Worm (Caenorhabditis elegans) whole organism, midembryonic: ENCODE results near the gene T01D3.3.

Source experiments
- T22C8.4 ChIP-seq: fragments of 200-800 bp; sonication (Bioruptor generic); IDR thresholded peaks from 2 replicates; pipeline ENCODE4 v1.3.6; 2022; ENCODE audit warnings: missing genetic modification characterization, missing compliant biosample characterization
- cog-1 ChIP-seq: sonication (generic microtip); optimal IDR thresholded peaks from 2 replicates; lab custom pipeline; 2016; ENCODE audit warnings: missing genetic modification characterization, missing compliant biosample characterization
- flt-1 ChIP-seq: fragments of 200-800 bp; sonication (Bioruptor generic); IDR thresholded peaks from 2 replicates; pipeline ENCODE4 v1.3.6; 2022; ENCODE audit warnings: missing genetic modification characterization, missing compliant biosample characterization
- klf-2 ChIP-seq: fragments of 200-800 bp; sonication (Bioruptor generic); conservative IDR thresholded peaks from 2 replicates; pipeline ENCODE4 v1.3.6; 2022; ENCODE audit warnings: missing genetic modification reagents, missing genetic modification characterization, missing compliant biosample characterization
- med-1 ChIP-seq: sonication (generic microtip); optimal IDR thresholded peaks from 2 replicates; lab custom pipeline; 2017; ENCODE audit warnings: missing genetic modification characterization, mild to moderate bottlenecking, missing compliant biosample characterization, antibody characterized with exemption, missing genetic modification reagents; ENCODE audit not compliant: insufficient read depth
- ref-1 ChIP-seq: fragments of 200-800 bp; sonication (Bioruptor generic); conservative IDR thresholded peaks from 2 replicates; pipeline ENCODE4 v1.3.6; 2022; ENCODE audit warnings: missing genetic modification reagents, missing genetic modification characterization, missing compliant biosample characterization
- tab-1 ChIP-seq: fragments of 200-800 bp; sonication (Bioruptor generic); IDR thresholded peaks from 2 replicates; pipeline ENCODE4 v1.3.6; 2022; ENCODE audit warnings: missing genetic modification characterization, missing compliant biosample characterization
- ztf-23 ChIP-seq: fragments of 200-800 bp; sonication (Bioruptor generic); IDR thresholded peaks from 2 replicates; pipeline ENCODE4 v1.3.6; 2022; ENCODE audit warnings: missing genetic modification reagents, missing genetic modification characterization, missing compliant biosample characterization
- ztf-29 ChIP-seq: fragments of 200-800 bp; sonication (Bioruptor generic); IDR thresholded peaks from 2 replicates; pipeline ENCODE4 v1.3.6; 2022; ENCODE audit warnings: missing genetic modification reagents, missing genetic modification characterization, missing compliant biosample characterization

Gene T01D3.3

ce11 chrV:13724781-13725180 is 20.7 kb downstream of the T01D3.3 start, which contains the start of gene F35E12.2:
F35E12.2 (minus strand) TSS chrV:13724881.
- TF ChIP-seq cog-1 (tag; lab: Kevin White, UChicago) (no peak), T22C8.4 (GFP tag; lab: Robert Waterston, UW) (no peak), klf-2 (GFP tag; lab: Robert Waterston, UW) (no peak), ztf-29 (GFP tag; lab: Robert Waterston, UW) (no peak), tab-1 (GFP tag; lab: Robert Waterston, UW) (no peak), ref-1 (no peak), med-1 (GFP tag; lab: Kevin White, UChicago) (no peak), flt-1 (no peak), ztf-23 (GFP tag; lab: Robert Waterston, UW) (no peak)

- TF ChIP-seq klf-2 (GFP tag; lab: Robert Waterston, UW) (no peak), ref-1 (no peak), cog-1 (tag; lab: Kevin White, UChicago) (no peak), ztf-29 (GFP tag; lab: Robert Waterston, UW) (no peak), ztf-23 (GFP tag; lab: Robert Waterston, UW) (no peak), flt-1 (no peak), tab-1 (GFP tag; lab: Robert Waterston, UW) (no peak), med-1 (GFP tag; lab: Kevin White, UChicago) (no peak), T22C8.4 (GFP tag; lab: Robert Waterston, UW) (no peak)
Measured at ce11 chrV:13725574-13725973, 21.5 kb downstream of the T01D3.3 start, which contains the start of gene fbxa-181. fbxa-181 (plus strand) TSS chrV:13725874.

- no peak for TF ChIP-seq ztf-23 (GFP tag; lab: Robert Waterston, UW)
- TF ChIP-seq cog-1 (tag; lab: Kevin White, UChicago): no peak
- no peak for TF ChIP-seq ztf-29 (GFP tag; lab: Robert Waterston, UW)
- no peak for TF ChIP-seq med-1 (GFP tag; lab: Kevin White, UChicago)
- TF ChIP-seq ref-1: no peak
- TF ChIP-seq tab-1 (GFP tag; lab: Robert Waterston, UW): no peak
- TF ChIP-seq T22C8.4 (GFP tag; lab: Robert Waterston, UW): no peak
- no peak for TF ChIP-seq flt-1
- TF ChIP-seq klf-2 (GFP tag; lab: Robert Waterston, UW): no peak
Measured at ce11 chrV:13730762-13731161, 26.7 kb downstream of the T01D3.3 start, which contains the start of gene dct-17. dct-17 (minus strand) TSS chrV:13730784.

ce11 chrV:13736147-13736546 is 32.1 kb downstream of the T01D3.3 start, which contains the start of gene F35E12.6:
F35E12.6 (minus strand) TSS chrV:13736247.
- no peak for TF ChIP-seq klf-2 (GFP tag; lab: Robert Waterston, UW)
- TF ChIP-seq T22C8.4 (GFP tag; lab: Robert Waterston, UW): no peak
- TF ChIP-seq flt-1: no peak
- no peak for TF ChIP-seq tab-1 (GFP tag; lab: Robert Waterston, UW)
- no peak for TF ChIP-seq ztf-23 (GFP tag; lab: Robert Waterston, UW)
- no peak for TF ChIP-seq ref-1
- no peak for TF ChIP-seq cog-1 (tag; lab: Kevin White, UChicago)
- TF ChIP-seq ztf-29 (GFP tag; lab: Robert Waterston, UW): no peak
- TF ChIP-seq med-1 (GFP tag; lab: Kevin White, UChicago): no peak

- TF ChIP-seq cog-1 (tag; lab: Kevin White, UChicago): no peak
- TF ChIP-seq ztf-23 (GFP tag; lab: Robert Waterston, UW): no peak
Measured at ce11 chrV:13738374-13738773, 34.3 kb downstream of the T01D3.3 start, which contains the start of gene irg-5. irg-5 (minus strand) TSS chrV:13738474.

ce11 chrV:13739901-13740300 is 35.8 kb downstream of the T01D3.3 start:
- TF ChIP-seq flt-1 (no peak), ztf-23 (GFP tag; lab: Robert Waterston, UW) (no peak), ref-1 (no peak), tab-1 (GFP tag; lab: Robert Waterston, UW) (no peak), klf-2 (GFP tag; lab: Robert Waterston, UW) (no peak), med-1 (GFP tag; lab: Kevin White, UChicago) (no peak)

ce11 chrV:13744901-13745300 is 40.8 kb downstream of the T01D3.3 start, which contains the start of gene F35E12.9:
F35E12.9 (minus strand) TSS chrV:13745127.
- TF ChIP-seq cog-1 (tag; lab: Kevin White, UChicago) (no peak), ztf-23 (GFP tag; lab: Robert Waterston, UW) (no peak), T22C8.4 (GFP tag; lab: Robert Waterston, UW) (no peak), flt-1 (no peak)

- TF ChIP-seq ref-1 (no peak), klf-2 (GFP tag; lab: Robert Waterston, UW) (no peak), ztf-29 (GFP tag; lab: Robert Waterston, UW) (no peak), cog-1 (tag; lab: Kevin White, UChicago) (no peak), ztf-23 (GFP tag; lab: Robert Waterston, UW) (no peak), T22C8.4 (GFP tag; lab: Robert Waterston, UW) (no peak), flt-1 (no peak), med-1 (GFP tag; lab: Kevin White, UChicago) (no peak), tab-1 (GFP tag; lab: Robert Waterston, UW) (no peak)
Measured at ce11 chrV:13748658-13749057, 44.6 kb downstream of the T01D3.3 start, which contains the start of gene F35E12.10. F35E12.10 (minus strand) TSS chrV:13748758.

- no peak for TF ChIP-seq cog-1 (tag; lab: Kevin White, UChicago)
- TF ChIP-seq klf-2 (GFP tag; lab: Robert Waterston, UW): no peak
- no peak for TF ChIP-seq ztf-29 (GFP tag; lab: Robert Waterston, UW)
- TF ChIP-seq ref-1: no peak
- no peak for TF ChIP-seq med-1 (GFP tag; lab: Kevin White, UChicago)
- no peak for TF ChIP-seq flt-1
- TF ChIP-seq tab-1 (GFP tag; lab: Robert Waterston, UW): no peak
- TF ChIP-seq ztf-23 (GFP tag; lab: Robert Waterston, UW): no peak
- no peak for TF ChIP-seq T22C8.4 (GFP tag; lab: Robert Waterston, UW)
Measured at ce11 chrV:13751811-13752210, 47.7 kb downstream of the T01D3.3 start, which contains the start of gene cld-9. cld-9 (minus strand) TSS chrV:13751891.
